Worm (Caenorhabditis elegans) whole organism, young adult: Measurements from ENCODE around the gene F46C5.2.

Source experiments
- D2030.7 ChIP-seq: fragments of 200-800 bp; sonication (Bioruptor generic); IDR thresholded peaks from 2 replicates; pipeline ENCODE4 v1.3.6; 2022; ENCODE audit warnings: missing genetic modification reagents, missing genetic modification characterization, missing compliant biosample characterization
- T07F8.4 ChIP-seq: sonication (generic microtip); optimal IDR thresholded peaks from 2 replicates; lab custom pipeline; 2016; ENCODE audit warnings: mild to moderate bottlenecking, missing genetic modification characterization, moderate library complexity, missing compliant biosample characterization
- Y67H2A.10 ChIP-seq: fragments of 200-800 bp; sonication (Bioruptor generic); conservative IDR thresholded peaks from 2 replicates; pipeline ENCODE4 v1.3.6; 2022; ENCODE audit warnings: missing genetic modification reagents, missing genetic modification characterization, missing compliant biosample characterization
- ama-1 ChIP-seq, 3 experiments: fragments of 150-350 bp in 1 of 3; sonication (generic microtip) in 2 of 3; optimal IDR thresholded peaks; 2 replicates each; lab custom pipeline; 2014 to 2018; ENCODE audit warnings: missing biosample characterization in 2 of 3, missing genetic modification characterization in 2 of 3, missing genetic modification reagents in 2 of 3
- efl-1 ChIP-seq: fragments of 150-350 bp; optimal IDR thresholded peaks from 2 replicates; lab custom pipeline; 2014; ENCODE audit warnings: missing biosample characterization, missing genetic modification reagents, missing genetic modification characterization
- lin-35 ChIP-seq, 3 experiments: fragments of 150-350 bp in 2 of 3; sonication (generic microtip) in 1 of 3; optimal IDR thresholded peaks; 2 replicates each; lab custom pipeline; 2014 to 2018; ENCODE audit warnings: missing biosample characterization in 3 of 3, missing genetic modification characterization in 3 of 3, missing genetic modification reagents in 3 of 3
- lsy-27 ChIP-seq: sonication (generic microtip); optimal IDR thresholded peaks from 2 replicates; lab custom pipeline; 2017; ENCODE audit warnings: missing genetic modification characterization, mild to moderate bottlenecking, missing compliant biosample characterization, antibody characterized with exemption, missing genotype, borderline replicate concordance; ENCODE audit not compliant: insufficient read depth
- rcor-1 ChIP-seq: fragments of 200-800 bp; sonication (Bioruptor generic); IDR thresholded peaks from 2 replicates; pipeline ENCODE4 v1.3.6; 2022; ENCODE audit warnings: missing genetic modification reagents, missing genetic modification characterization, missing compliant biosample characterization
- unc-130 ChIP-seq: sonication (generic microtip); optimal IDR thresholded peaks from 2 replicates; lab custom pipeline; 2016; ENCODE audit warnings: missing genetic modification reagents, missing genetic modification characterization, missing compliant biosample characterization
- ztf-26 ChIP-seq: sonication (generic microtip); optimal IDR thresholded peaks from 2 replicates; lab custom pipeline; 2017; ENCODE audit warnings: missing genetic modification characterization, missing compliant biosample characterization

DNA sequence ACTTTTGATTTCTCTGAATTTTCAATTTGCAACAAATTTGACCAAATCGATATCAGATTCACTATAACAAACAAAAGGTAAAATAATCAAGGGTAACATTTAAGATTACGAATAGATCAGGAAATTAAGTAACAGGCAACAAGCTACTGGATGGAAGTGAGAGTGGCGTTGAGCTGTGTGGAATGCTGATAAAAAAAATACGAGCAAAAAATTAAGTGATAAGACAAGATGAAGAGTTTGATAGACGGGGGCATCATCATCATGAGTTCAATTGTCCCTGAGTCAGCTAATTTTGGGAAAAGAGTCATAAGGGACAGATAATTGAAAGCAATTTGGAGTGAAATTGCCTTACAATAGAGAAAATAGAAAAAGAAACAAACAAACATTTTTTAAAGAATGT lies 37.8 kb upstream of the F46C5.2 start:
- TF ChIP-seq rcor-1 (GFP tag; lab: Robert Waterston, UW) (no peak), efl-1 (GFP tag; lab: Kevin White, UChicago) (no peak), unc-130 (GFP tag; lab: Kevin White, UChicago) (no peak), ztf-26 (tag; lab: Kevin White, UChicago) (no peak), T07F8.4 (tag; lab: Kevin White, UChicago) (no peak), lin-35 (GFP tag; optimal IDR thresholded peaks at IDR 0.05; lab: Kevin White, UChicago) (no peak), ama-1 (optimal IDR thresholded peaks at IDR 0.05; lab: Kevin White, UChicago) (no peak), ama-1 (GFP tag; optimal IDR thresholded peaks at IDR 0.05; lab: Kevin White, UChicago) (no peak), lsy-27 (no peak), Y67H2A.10 (GFP tag; lab: Robert Waterston, UW) (no peak), D2030.7 (no peak)
